Worm (Caenorhabditis elegans): Measurements from ENCODE around the gene F40G9.6.

ce11 chrIII:178126-178525 is 1.2 kb upstream of the F40G9.6 start:
- TF ChIP-seq pqm-1 (tag; optimal IDR thresholded peaks at IDR 0.05) (no peak), nhr-11 (tag; optimal IDR thresholded peaks at IDR 0.05) (no peak), lsy-2 (tag; optimal IDR thresholded peaks at IDR 0.05) (no peak), nhr-76 (tag; optimal IDR thresholded peaks at IDR 0.05) (no peak), elt-2 (tag; optimal IDR thresholded peaks at IDR 0.05) (no peak), xbp-1 (tag; optimal IDR thresholded peaks at IDR 0.05) (no peak)
